Worm (Caenorhabditis elegans) whole organism, L2 larva: Measurements from ENCODE around the gene F22B3.5.
"Not testable (repeated sequence)": the region's sequence is repeated elsewhere in the genome, so short reads cannot be mapped to it uniquely, and the experiment has no call there.

Experiments
- F13H6.1 ChIP-seq: sonication (generic microtip); optimal IDR thresholded peaks from 2 replicates; lab custom pipeline; 2016; ENCODE audit warnings: missing genetic modification characterization, missing compliant biosample characterization
- R02D3.7 ChIP-seq: fragments of 150-350 bp; optimal IDR thresholded peaks from 2 replicates; lab custom pipeline; 2014; ENCODE audit warnings: missing biosample characterization, missing genetic modification characterization
- Y55F3AM.14 ChIP-seq: fragments of 200-800 bp; sonication (Bioruptor generic); optimal IDR thresholded peaks from 2 replicates; lab custom pipeline; 2018; ENCODE audit warnings: mild to moderate bottlenecking, missing genetic modification characterization, missing compliant biosample characterization
- ZK546.5 ChIP-seq: sonication (generic microtip); optimal IDR thresholded peaks from 2 replicates; lab custom pipeline; 2017; ENCODE audit warnings: missing biosample characterization, missing genetic modification characterization
- ama-1 ChIP-seq: fragments of 150-350 bp; optimal IDR thresholded peaks from 2 replicates; lab custom pipeline; 2018; ENCODE audit warnings: inconsistent platforms
- blmp-1 ChIP-seq: sonication (generic microtip); optimal IDR thresholded peaks from 2 replicates; lab custom pipeline; 2017; ENCODE audit warnings: missing genetic modification characterization, mild to moderate bottlenecking, missing compliant biosample characterization, antibody characterized with exemption, moderate library complexity; ENCODE audit not compliant: insufficient read depth
- ceh-16 ChIP-seq: fragments of 150-350 bp; optimal IDR thresholded peaks from 2 replicates; lab custom pipeline; 2014; ENCODE audit warnings: missing biosample characterization, missing genetic modification characterization
- egl-27 ChIP-seq: sonication (generic microtip); optimal IDR thresholded peaks from 3 replicates; lab custom pipeline; 2017; ENCODE audit warnings: missing biosample characterization, missing genetic modification reagents, missing genetic modification characterization
- elt-1 ChIP-seq: fragments of 150-350 bp; optimal IDR thresholded peaks from 2 replicates; lab custom pipeline; 2014; ENCODE audit warnings: missing biosample characterization, missing genetic modification characterization
- elt-3 ChIP-seq: sonication (generic microtip); optimal IDR thresholded peaks from 2 replicates; lab custom pipeline; 2017; ENCODE audit warnings: missing biosample characterization, missing genetic modification characterization
- fos-1 ChIP-seq: fragments of 150-350 bp; optimal IDR thresholded peaks from 2 replicates; lab custom pipeline; 2014; ENCODE audit warnings: missing biosample characterization, missing genetic modification characterization
- gmeb-1 ChIP-seq: fragments of 150-350 bp; optimal IDR thresholded peaks from 2 replicates; lab custom pipeline; 2014; ENCODE audit warnings: missing biosample characterization, missing genetic modification characterization
- lin-13 ChIP-seq: fragments of 150-350 bp; optimal IDR thresholded peaks from 2 replicates; lab custom pipeline; 2014; ENCODE audit warnings: missing biosample characterization, missing genetic modification reagents, missing genetic modification characterization
- lin-39 ChIP-seq: fragments of 150-350 bp; optimal IDR thresholded peaks from 2 replicates; lab custom pipeline; 2014; ENCODE audit warnings: missing biosample characterization, missing genetic modification reagents, missing genetic modification characterization
- lsy-2 ChIP-seq, 2 experiments: fragments of 150-350 bp in 1 of 2; sonication (generic microtip) in 1 of 2; optimal IDR thresholded peaks; 2 replicates each; lab custom pipeline; 2014 to 2017; ENCODE audit warnings: missing biosample characterization in 2 of 2, missing genetic modification characterization in 2 of 2
- mbf-1 ChIP-seq: sonication (generic microtip); optimal IDR thresholded peaks from 2 replicates; lab custom pipeline; 2017; ENCODE audit warnings: missing biosample characterization, missing genetic modification characterization
- nhr-10 ChIP-seq: sonication (generic microtip); optimal IDR thresholded peaks from 2 replicates; lab custom pipeline; 2017; ENCODE audit warnings: missing biosample characterization, missing genetic modification characterization
- nhr-11 ChIP-seq: fragments of 150-350 bp; optimal IDR thresholded peaks from 2 replicates; lab custom pipeline; 2014; ENCODE audit warnings: missing biosample characterization, missing genetic modification characterization
- nhr-12 ChIP-seq: fragments of 150-350 bp; optimal IDR thresholded peaks from 2 replicates; lab custom pipeline; 2014; ENCODE audit warnings: missing biosample characterization, missing genetic modification characterization
- nhr-129 ChIP-seq: fragments of 150-350 bp; optimal IDR thresholded peaks from 2 replicates; lab custom pipeline; 2014; ENCODE audit warnings: missing biosample characterization, missing genetic modification characterization
- nhr-21 ChIP-seq: fragments of 150-350 bp; optimal IDR thresholded peaks from 2 replicates; lab custom pipeline; 2014; ENCODE audit warnings: missing biosample characterization, missing genetic modification characterization
- nhr-23 ChIP-seq: fragments of 150-350 bp; optimal IDR thresholded peaks from 2 replicates; lab custom pipeline; 2014; ENCODE audit warnings: missing biosample characterization, missing genetic modification reagents, missing genetic modification characterization
- nhr-237 ChIP-seq: fragments of 150-350 bp; optimal IDR thresholded peaks from 2 replicates; lab custom pipeline; 2014; ENCODE audit warnings: missing biosample characterization, missing genetic modification characterization
- nhr-25 ChIP-seq: fragments of 150-350 bp; sonication (generic microtip); optimal IDR thresholded peaks from 3 replicates; lab custom pipeline; 2014; ENCODE audit warnings: missing biosample characterization, missing genetic modification characterization
- nhr-6 ChIP-seq: fragments of 150-350 bp; optimal IDR thresholded peaks from 2 replicates; lab custom pipeline; 2014; ENCODE audit warnings: missing biosample characterization, missing genetic modification characterization
- sem-4 ChIP-seq: fragments of 150-350 bp; optimal IDR thresholded peaks from 2 replicates; lab custom pipeline; 2014; ENCODE audit warnings: missing biosample characterization, missing genetic modification reagents, missing genetic modification characterization
- sma-3 ChIP-seq: sonication (generic microtip); optimal IDR thresholded peaks from 2 replicates; lab custom pipeline; 2016; ENCODE audit warnings: missing genetic modification reagents, missing genetic modification characterization, missing compliant biosample characterization
- sma-9 ChIP-seq, 2 experiments: fragments of 150-350 bp in 1 of 2; sonication (generic microtip) in 1 of 2; optimal IDR thresholded peaks; 2 replicates each; lab custom pipeline; 2014 to 2016; ENCODE audit warnings: missing genetic modification characterization in 2 of 2, mild to moderate bottlenecking in 1 of 2, missing biosample characterization in 1 of 2, missing compliant biosample characterization in 1 of 2, missing genetic modification reagents in 1 of 2, moderate library complexity in 1 of 2
- snpc-4 ChIP-seq: fragments of 150-350 bp; optimal IDR thresholded peaks from 2 replicates; lab custom pipeline; 2014; ENCODE audit warnings: missing biosample characterization, missing genetic modification characterization
- unc-39 ChIP-seq: fragments of 150-350 bp; optimal IDR thresholded peaks from 2 replicates; lab custom pipeline; 2014; ENCODE audit warnings: missing biosample characterization, missing genetic modification characterization
- unc-62 ChIP-seq: fragments of 150-350 bp; optimal IDR thresholded peaks from 2 replicates; lab custom pipeline; 2014; ENCODE audit warnings: missing biosample characterization, missing genetic modification reagents, missing genetic modification characterization
- zag-1 ChIP-seq: fragments of 150-350 bp; optimal IDR thresholded peaks from 2 replicates; lab custom pipeline; 2014; ENCODE audit warnings: missing biosample characterization, missing genetic modification characterization
- ztf-1 ChIP-seq: fragments of 200-800 bp; sonication (Bioruptor generic); conservative IDR thresholded peaks from 2 replicates; pipeline ENCODE4 v1.3.6; 2022; ENCODE audit warnings: missing genetic modification characterization, missing compliant biosample characterization
- ztf-11 ChIP-seq: sonication (generic microtip); optimal IDR thresholded peaks from 2 replicates; lab custom pipeline; 2017; ENCODE audit warnings: missing biosample characterization, missing genetic modification characterization
- ztf-4 ChIP-seq: fragments of 150-350 bp; optimal IDR thresholded peaks from 2 replicates; lab custom pipeline; 2014; ENCODE audit warnings: missing biosample characterization, missing genetic modification characterization

The F22B3.5 gene

ce11 chrIV:11416724-11417123 is at the start of gene F22B3.5:
Gene F22B3.5, minus strand, starts transcription at chrIV:11416824.
- TF ChIP-seq sem-4; nhr-237 (tag; lab: Kevin White, UChicago); sma-3: not testable (repeated sequence)

- TF ChIP-seq nhr-12 (tag; lab: Kevin White, UChicago) (no peak), ztf-1 (GFP tag; lab: Robert Waterston, UW) (no peak), elt-1 (no peak), lsy-2 (tag; optimal IDR thresholded peaks at IDR 0.05; lab: Kevin White, UChicago) (no peak), egl-27 (no peak), sma-3 (no peak), nhr-10 (tag; lab: Kevin White, UChicago) (no peak), nhr-23 (tag; lab: Kevin White, UChicago) (no peak), lin-13 (GFP tag; lab: Kevin White, UChicago) (no peak), nhr-6 (tag; lab: Kevin White, UChicago) (no peak), mbf-1 (no peak), ZK546.5 (no peak), F13H6.1 (tag; lab: Kevin White, UChicago) (no peak), sem-4 (no peak)
Measured at ce11 chrIV:11465125-11465524, 48.5 kb upstream of the F22B3.5 start, which contains the start of gene C10C6.3. Gene C10C6.3, minus strand, starts transcription at chrIV:11465225.

ce11 chrIV:11461335-11461734 is 44.7 kb upstream of the F22B3.5 start:
- TF ChIP-seq Y55F3AM.14 (no peak), zag-1 (tag; lab: Kevin White, UChicago) (no peak), nhr-11 (tag; lab: Kevin White, UChicago) (no peak), lin-13 (GFP tag; lab: Kevin White, UChicago) (no peak), nhr-23 (tag; lab: Kevin White, UChicago) (no peak), gmeb-1 (tag; lab: Kevin White, UChicago) (no peak), R02D3.7 (tag; lab: Kevin White, UChicago) (no peak), sma-9 (GFP tag; optimal IDR thresholded peaks at IDR 0.05; lab: Kevin White, UChicago) (no peak), sma-9 (tag; optimal IDR thresholded peaks at IDR 0.05; lab: Kevin White, UChicago) (no peak), nhr-129 (tag; lab: Kevin White, UChicago) (no peak), ztf-4 (tag; lab: Kevin White, UChicago) (no peak), unc-62 (GFP tag; lab: Kevin White, UChicago) (no peak), snpc-4 (tag; lab: Kevin White, UChicago) (no peak)

ce11 chrIV:11459684-11460083 is 43.1 kb upstream of the F22B3.5 start, which contains the start of gene npr-3:
Gene npr-3, plus strand, starts transcription at chrIV:11459984.
- TF ChIP-seq sem-4: no peak
- TF ChIP-seq lin-39 (tag; lab: Kevin White, UChicago): no peak
- no peak for TF ChIP-seq nhr-25 (tag; lab: Kevin White, UChicago)
- TF ChIP-seq elt-3 (tag; lab: Kevin White, UChicago): no peak
- no peak for TF ChIP-seq lsy-2 (tag; optimal IDR thresholded peaks at IDR 0.05; lab: Kevin White, UChicago)
- TF ChIP-seq lin-13 (GFP tag; lab: Kevin White, UChicago): no peak
- no peak for TF ChIP-seq ztf-1 (GFP tag; lab: Robert Waterston, UW)
- TF ChIP-seq ztf-11: no peak
- no peak for TF ChIP-seq ama-1 (lab: Kevin White, UChicago)
- no peak for TF ChIP-seq blmp-1 (tag; lab: Kevin White, UChicago)
- TF ChIP-seq fos-1 (tag; lab: Kevin White, UChicago): no peak

ce11 chrIV:11458700-11459263 is 42.2 kb upstream of the F22B3.5 start:
- TF ChIP-seq zag-1 (tag; lab: Kevin White, UChicago) (no peak), egl-27 (no peak), sma-9 (GFP tag; optimal IDR thresholded peaks at IDR 0.05; lab: Kevin White, UChicago) (no peak), sma-9 (tag; optimal IDR thresholded peaks at IDR 0.05; lab: Kevin White, UChicago) (no peak), lin-39 (tag; lab: Kevin White, UChicago) (no peak), ceh-16 (tag; lab: Kevin White, UChicago) (no peak), ama-1 (lab: Kevin White, UChicago) (no peak), nhr-237 (tag; lab: Kevin White, UChicago) (no peak), nhr-21 (tag; lab: Kevin White, UChicago) (no peak), mbf-1 (no peak), ztf-1 (GFP tag; lab: Robert Waterston, UW) (no peak), unc-39 (tag; lab: Kevin White, UChicago) (no peak), nhr-129 (tag; lab: Kevin White, UChicago) (no peak)
